Fruit fly (Drosophila melanogaster) whole organism, embryonic: ENCODE results near the gene dunk.

Source experiments
- CG10209 ChIP-seq: fragments of 200-800 bp; sonication (Bioruptor generic); optimal IDR thresholded peaks from 3 replicates; lab custom pipeline; 2017; ENCODE audit warnings: missing biosample characterization, mild to moderate bottlenecking, missing genetic modification characterization, missing genetic modification reagents
- CG1024 ChIP-seq: fragments of 200-800 bp; sonication (Bioruptor generic); IDR thresholded peaks from 2 replicates; pipeline ENCODE4 v1.3.6; 2022; ENCODE audit warnings: missing biosample characterization, missing genetic modification characterization
- CG11504 ChIP-seq: fragments of 200-800 bp; sonication (Bioruptor generic); optimal IDR thresholded peaks from 3 replicates; lab custom pipeline; 2019; ENCODE audit warnings: missing biosample characterization, mild to moderate bottlenecking, missing genetic modification characterization, moderate library complexity
- CG11723 ChIP-seq: fragments of 200-800 bp; sonication (Bioruptor generic); optimal IDR thresholded peaks from 2 replicates; lab custom pipeline; 2017; ENCODE audit warnings: missing biosample characterization, mild to moderate bottlenecking, missing genetic modification characterization
- CG13624 ChIP-seq: fragments of 200-800 bp; sonication (Bioruptor generic); optimal IDR thresholded peaks from 2 replicates; lab custom pipeline; 2016; ENCODE audit warnings: missing biosample characterization, missing genetic modification characterization
- CG13894 ChIP-seq: fragments of 200-800 bp; sonication (Bioruptor generic); optimal IDR thresholded peaks from 3 replicates; lab custom pipeline; 2018; ENCODE audit warnings: missing biosample characterization, mild to moderate bottlenecking, missing genetic modification characterization, moderate library complexity
- CG14860 ChIP-seq: fragments of 200-800 bp; sonication (Bioruptor generic); IDR thresholded peaks from 3 replicates; pipeline ENCODE4 v1.3.6; 2022; ENCODE audit warnings: missing biosample characterization, missing genetic modification characterization; ENCODE audit not compliant: partially characterized antibody
- CG15011 ChIP-seq: fragments of 200-800 bp; sonication (Bioruptor generic); optimal IDR thresholded peaks from 3 replicates; lab custom pipeline; 2018; ENCODE audit warnings: missing biosample characterization, mild to moderate bottlenecking, missing genetic modification characterization
- CG15696 ChIP-seq: fragments of 200-800 bp; sonication (Bioruptor generic); optimal IDR thresholded peaks from 2 replicates; lab custom pipeline; 2019; ENCODE audit warnings: missing biosample characterization, mild to moderate bottlenecking, missing genetic modification characterization, moderate library complexity
- CG1602 ChIP-seq: fragments of 200-800 bp; sonication (Bioruptor generic); optimal IDR thresholded peaks from 3 replicates; lab custom pipeline; 2016; ENCODE audit warnings: missing biosample characterization, missing genetic modification characterization
- CG18599 ChIP-seq: fragments of 200-800 bp; sonication (Bioruptor generic); optimal IDR thresholded peaks from 3 replicates; lab custom pipeline; 2017; ENCODE audit warnings: missing biosample characterization, missing genetic modification characterization, mild to moderate bottlenecking, moderate library complexity, missing genetic modification reagents
- CG18619 ChIP-seq: fragments of 200-800 bp; sonication (Bioruptor generic); optimal IDR thresholded peaks from 3 replicates; lab custom pipeline; 2017; ENCODE audit warnings: missing biosample characterization, mild to moderate bottlenecking, missing genetic modification characterization
- CG30431 ChIP-seq: fragments of 200-800 bp; sonication (Bioruptor generic); optimal IDR thresholded peaks from 2 replicates; lab custom pipeline; 2017; ENCODE audit warnings: missing biosample characterization, missing genetic modification characterization
- CG31365 ChIP-seq: fragments of 200-800 bp; sonication (Bioruptor generic); optimal IDR thresholded peaks from 2 replicates; lab custom pipeline; 2018; ENCODE audit warnings: missing biosample characterization, mild to moderate bottlenecking, missing genetic modification characterization
- CG32767 ChIP-seq: fragments of 200-800 bp; sonication (Bioruptor generic); IDR thresholded peaks from 2 replicates; pipeline ENCODE4 v1.3.6; 2022; ENCODE audit warnings: missing biosample characterization, missing genetic modification characterization
- CG33557 ChIP-seq: fragments of 200-800 bp; sonication (Bioruptor generic); optimal IDR thresholded peaks from 2 replicates; lab custom pipeline; 2019; ENCODE audit warnings: missing biosample characterization, mild to moderate bottlenecking, missing genetic modification characterization, moderate library complexity
- CG8281 ChIP-seq: fragments of 200-800 bp; sonication (Bioruptor generic); optimal IDR thresholded peaks from 2 replicates; lab custom pipeline; 2018; ENCODE audit warnings: missing biosample characterization, mild to moderate bottlenecking, missing genetic modification characterization, moderate library complexity
- CG8359 ChIP-seq: fragments of 200-800 bp; sonication (Bioruptor generic); optimal IDR thresholded peaks from 2 replicates; lab custom pipeline; 2017; ENCODE audit warnings: missing biosample characterization, mild to moderate bottlenecking, missing genetic modification characterization, borderline replicate concordance
- CG9437 ChIP-seq: fragments of 200-800 bp; sonication (Bioruptor generic); optimal IDR thresholded peaks from 2 replicates; lab custom pipeline; 2018; ENCODE audit warnings: missing biosample characterization, mild to moderate bottlenecking, missing genetic modification characterization
- CG9797 ChIP-seq: fragments of 200-800 bp; sonication (Bioruptor generic); optimal IDR thresholded peaks from 3 replicates; lab custom pipeline; 2018; ENCODE audit warnings: missing biosample characterization, mild to moderate bottlenecking, missing genetic modification characterization
- CTCF ChIP-seq: fragments of 200-800 bp; sonication (Bioruptor generic); optimal IDR thresholded peaks from 2 replicates; lab custom pipeline; 2017; ENCODE audit warnings: missing biosample characterization, mild to moderate bottlenecking, missing genetic modification characterization, moderate library complexity
- Doc3 ChIP-seq: fragments of 200-800 bp; sonication (Bioruptor generic); IDR thresholded peaks from 3 replicates; pipeline ENCODE4 v1.3.6; 2022; ENCODE audit warnings: missing biosample characterization, missing genetic modification characterization; ENCODE audit not compliant: partially characterized antibody
- Fer3 ChIP-seq: fragments of 200-800 bp; sonication (Bioruptor generic); optimal IDR thresholded peaks from 2 replicates; lab custom pipeline; 2018; ENCODE audit warnings: missing biosample characterization, mild to moderate bottlenecking, missing genetic modification characterization, moderate library complexity
- HLH3B ChIP-seq: fragments of 200-800 bp; sonication (Bioruptor generic); IDR thresholded peaks from 2 replicates; pipeline ENCODE4 v1.3.6; 2022; ENCODE audit warnings: missing biosample characterization, missing genetic modification characterization
- Hey ChIP-seq: fragments of 200-800 bp; sonication (Bioruptor generic); optimal IDR thresholded peaks from 3 replicates; lab custom pipeline; 2018; ENCODE audit warnings: missing biosample characterization, mild to moderate bottlenecking, missing genetic modification characterization
- Hr3 ChIP-seq: fragments of 200-800 bp; sonication (Bioruptor generic); optimal IDR thresholded peaks from 3 replicates; lab custom pipeline; 2016; ENCODE audit warnings: missing biosample characterization, missing genetic modification characterization
- Vsx1 ChIP-seq: fragments of 200-800 bp; sonication (Bioruptor generic); optimal IDR thresholded peaks from 2 replicates; lab custom pipeline; 2017; ENCODE audit warnings: missing biosample characterization, mild to moderate bottlenecking, missing genetic modification characterization, missing genetic modification reagents
- ab ChIP-seq: fragments of 200-800 bp; sonication (Bioruptor generic); optimal IDR thresholded peaks from 2 replicates; lab custom pipeline; 2016; ENCODE audit warnings: missing biosample characterization, missing genetic modification characterization
- bsh ChIP-seq, 2 experiments: fragments of 200-800 bp; sonication (Bioruptor generic); optimal IDR thresholded peaks; 2 replicates each; lab custom pipeline; 2017 to 2018; ENCODE audit warnings: mild to moderate bottlenecking in 2 of 2, missing biosample characterization in 2 of 2, missing genetic modification characterization in 2 of 2, moderate library complexity in 1 of 2
- chif ChIP-seq, 2 experiments: fragments of 200-800 bp; sonication (Bioruptor generic); optimal IDR thresholded peaks; 3 replicates each; lab custom pipeline; 2016; ENCODE audit warnings: missing biosample characterization in 2 of 2, missing genetic modification characterization in 2 of 2
- dati ChIP-seq: fragments of 200-800 bp; sonication (Bioruptor generic); IDR thresholded peaks from 2 replicates; pipeline ENCODE4 v1.3.6; 2022; ENCODE audit warnings: missing biosample characterization, missing genetic modification characterization
- dimm ChIP-seq: fragments of 200-800 bp; sonication (Bioruptor generic); IDR thresholded peaks from 2 replicates; pipeline ENCODE4 v1.3.6; 2022; ENCODE audit warnings: missing biosample characterization, missing genetic modification characterization
- esg ChIP-seq: fragments of 200-800 bp; sonication (Bioruptor generic); conservative IDR thresholded peaks from 2 replicates; pipeline ENCODE4 v1.3.6; 2022; ENCODE audit warnings: missing biosample characterization, missing genetic modification characterization
- ftz-f1 ChIP-seq: fragments of 200-800 bp; sonication (Bioruptor generic); optimal IDR thresholded peaks from 2 replicates; lab custom pipeline; 2016; ENCODE audit warnings: missing biosample characterization, missing genetic modification characterization
- gcm2 ChIP-seq: fragments of 200-800 bp; sonication (Bioruptor generic); optimal IDR thresholded peaks from 2 replicates; lab custom pipeline; 2016; ENCODE audit warnings: missing biosample characterization, missing genetic modification characterization
- ind ChIP-seq: fragments of 200-800 bp; sonication (Bioruptor generic); optimal IDR thresholded peaks from 3 replicates; lab custom pipeline; 2016; ENCODE audit warnings: missing biosample characterization, missing genetic modification characterization
- inv ChIP-seq: fragments of 200-800 bp; sonication (Bioruptor generic); IDR thresholded peaks from 2 replicates; pipeline ENCODE4 v1.3.6; 2022; ENCODE audit warnings: missing biosample characterization, missing genetic modification characterization; ENCODE audit not compliant: partially characterized antibody
- jing ChIP-seq: fragments of 200-800 bp; sonication (Bioruptor generic); optimal IDR thresholded peaks from 2 replicates; lab custom pipeline; 2018; ENCODE audit warnings: missing biosample characterization, mild to moderate bottlenecking, missing genetic modification characterization
- jumu ChIP-seq: fragments of 200-800 bp; sonication (Bioruptor generic); optimal IDR thresholded peaks from 3 replicates; lab custom pipeline; 2016; ENCODE audit warnings: missing biosample characterization, missing genetic modification characterization
- maf-S ChIP-seq: fragments of 200-800 bp; sonication (Bioruptor generic); optimal IDR thresholded peaks from 2 replicates; lab custom pipeline; 2016; ENCODE audit warnings: missing biosample characterization, missing genetic modification characterization
- prd ChIP-seq, 3 experiments: fragments of >200 bp in 2 of 3; fragments of 200-800 bp in 1 of 3; sonication (Bioruptor generic) in 1 of 3; optimal IDR thresholded peaks in 2 of 3; IDR thresholded peaks in 1 of 3; 2 replicates in 2 of 3; 3 replicates in 1 of 3; pipeline versions ENCODE4 v1.3.6 to Lab custom; 2017 to 2022; ENCODE audit warnings: missing biosample characterization in 1 of 3, missing genetic modification characterization in 1 of 3
- pzg ChIP-seq: fragments of 200-800 bp; sonication (Bioruptor generic); optimal IDR thresholded peaks from 3 replicates; lab custom pipeline; 2018; ENCODE audit warnings: missing biosample characterization, mild to moderate bottlenecking, missing genetic modification characterization, moderate library complexity
- sc ChIP-seq, 3 experiments: fragments of >200 bp in 2 of 3; fragments of 200-800 bp in 1 of 3; sonication (Bioruptor generic) in 1 of 3; optimal IDR thresholded peaks; 2 replicates in 2 of 3; 3 replicates in 1 of 3; lab custom pipeline; 2017; ENCODE audit warnings: mild to moderate bottlenecking in 1 of 3, missing biosample characterization in 1 of 3, missing genetic modification characterization in 1 of 3, missing genetic modification reagents in 1 of 3
- shn ChIP-seq: fragments of 200-800 bp; sonication (Bioruptor generic); optimal IDR thresholded peaks from 3 replicates; lab custom pipeline; 2016; ENCODE audit warnings: missing biosample characterization, missing genetic modification characterization
- sim ChIP-seq: fragments of 200-800 bp; sonication (Bioruptor generic); IDR thresholded peaks from 2 replicates; pipeline ENCODE4 v1.3.6; 2022; ENCODE audit warnings: missing biosample characterization, missing genetic modification characterization
- sima ChIP-seq: fragments of 200-800 bp; sonication (Bioruptor generic); optimal IDR thresholded peaks from 2 replicates; lab custom pipeline; 2016; ENCODE audit warnings: missing biosample characterization, missing genetic modification characterization
- slou ChIP-seq: fragments of 200-800 bp; sonication (Bioruptor generic); optimal IDR thresholded peaks from 3 replicates; lab custom pipeline; 2016; ENCODE audit warnings: missing biosample characterization, missing genetic modification characterization
- ssp ChIP-seq: fragments of 200-800 bp; sonication (Bioruptor generic); IDR thresholded peaks from 2 replicates; pipeline ENCODE4 v1.3.6; 2022; ENCODE audit warnings: missing biosample characterization, missing genetic modification characterization
- vfl ChIP-seq: fragments of 200-800 bp; sonication (Bioruptor generic); optimal IDR thresholded peaks from 2 replicates; lab custom pipeline; 2016; ENCODE audit warnings: missing biosample characterization, missing genetic modification characterization
- z ChIP-seq: fragments of 200-800 bp; sonication (Bioruptor generic); IDR thresholded peaks from 3 replicates; pipeline ENCODE4 v1.3.6; 2022; ENCODE audit warnings: missing biosample characterization, missing genetic modification characterization

dunk gene

DNA sequence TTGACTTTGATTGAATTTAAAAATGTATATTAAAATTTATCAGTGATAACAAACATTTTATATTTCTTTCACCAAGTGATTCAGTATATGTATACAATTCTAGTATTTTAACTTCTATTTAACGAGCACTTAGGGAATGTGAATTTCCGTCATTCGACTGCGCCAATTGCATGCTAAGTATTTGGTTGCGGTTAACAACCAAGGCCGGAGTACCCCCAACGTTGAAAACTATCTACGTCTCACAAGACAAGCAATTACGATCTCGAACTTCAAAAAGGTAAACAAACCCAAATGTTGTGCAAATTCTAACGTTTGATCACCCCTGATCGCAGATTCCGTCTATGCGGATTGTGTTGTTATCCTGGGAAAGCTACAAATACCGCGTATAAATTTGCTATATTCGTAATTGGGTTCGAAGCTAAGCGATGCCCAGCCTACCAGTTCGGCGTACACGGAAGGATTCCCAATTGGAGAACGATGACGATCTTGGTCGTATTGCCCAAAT lies 20.2 kb upstream of the dunk start, which contains the start of gene CG42748 (continued):
- TF ChIP-seq CG8281, result no peak
- peak; percentile 77 for TF ChIP-seq CG11723 (GFP tag; lab: Kevin White, UChicago)
- TF ChIP-seq CG18619 (GFP tag; lab: Kevin White, UChicago), result no peak
- no peak for TF ChIP-seq chif (GFP tag; optimal IDR thresholded peaks at IDR 0.05; lab: Kevin White, UChicago)
- no peak for TF ChIP-seq dimm (GFP tag; lab: Robert Waterston, UW)
- no peak for TF ChIP-seq CG18599 (GFP tag; lab: Kevin White, UChicago)
- TF ChIP-seq gcm2 (GFP tag; lab: Kevin White, UChicago), result no peak
- TF ChIP-seq CG13624 (GFP tag; lab: Kevin White, UChicago), result no peak
- TF ChIP-seq ftz-f1, result no peak
- TF ChIP-seq sim (GFP tag; lab: Robert Waterston, UW), result no peak
- TF ChIP-seq jumu (GFP tag; lab: Kevin White, UChicago), result no peak
- peak; percentile 52 for TF ChIP-seq pzg (GFP tag; lab: Kevin White, UChicago)
- peak; percentile 28 for TF ChIP-seq ind (GFP tag; lab: Kevin White, UChicago)
- no peak for TF ChIP-seq sima
- TF ChIP-seq z (GFP tag; lab: Robert Waterston, UW), result no peak
- no peak for TF ChIP-seq slou (GFP tag; lab: Kevin White, UChicago)
- TF ChIP-seq CG13894 (tag; lab: Kevin White, UChicago), result peak; percentile 42
- TF ChIP-seq Vsx1 (GFP tag; lab: Kevin White, UChicago), result no peak
- no peak for TF ChIP-seq CG32767 (GFP tag; lab: Robert Waterston, UW)
- no peak for TF ChIP-seq CG31365 (tag; lab: Kevin White, UChicago)
- TF ChIP-seq CG14860 (GFP tag; lab: Robert Waterston, UW), result 0 out of 3 replicates have a peak, but pooled peaks have one; percentile 42
- no peak for TF ChIP-seq esg (GFP tag; lab: Robert Waterston, UW)
- TF ChIP-seq ab (GFP tag; lab: Kevin White, UChicago), result no peak
- TF ChIP-seq dati (GFP tag; lab: Robert Waterston, UW), result no peak
- no peak for TF ChIP-seq CG30431 (GFP tag; lab: Kevin White, UChicago)
- TF ChIP-seq sc (optimal IDR thresholded peaks at IDR 0.05; lab: Kevin White, UChicago), result no peak
- no peak for TF ChIP-seq sc (GFP tag; optimal IDR thresholded peaks at IDR 0.05; lab: Kevin White, UChicago)
- TF ChIP-seq bsh (GFP tag; optimal IDR thresholded peaks at IDR 0.05; lab: Kevin White, UChicago), result no peak
- TF ChIP-seq Hey (tag; lab: Kevin White, UChicago), result no peak
- no peak for TF ChIP-seq CG10209 (GFP tag; lab: Kevin White, UChicago)
- TF ChIP-seq CG1024 (GFP tag; lab: Robert Waterston, UW), result peak; percentile 90
- no peak for TF ChIP-seq CG11504
- no peak for TF ChIP-seq CG1602 (GFP tag; lab: Kevin White, UChicago)
- TF ChIP-seq Doc3, result no peak
- no peak for TF ChIP-seq CG33557 (GFP tag; lab: Kevin White, UChicago)
- TF ChIP-seq CTCF (GFP tag; lab: Kevin White, UChicago), result no peak
- TF ChIP-seq Hr3, result no peak
- no peak for TF ChIP-seq HLH3B
- no peak for TF ChIP-seq inv
- TF ChIP-seq prd (optimal IDR thresholded peaks at IDR 0.05; lab: Kevin White, UChicago), result no peak
- no peak; the same call in 2 of the 3 replicates for TF ChIP-seq prd (GFP tag; IDR thresholded peaks at IDR 0.05; lab: Robert Waterston, UW)
- TF ChIP-seq vfl (GFP tag; lab: Kevin White, UChicago), result no peak
- no peak for TF ChIP-seq CG9437 (GFP tag; lab: Kevin White, UChicago)
- TF ChIP-seq CG15011, result no peak
- no peak for TF ChIP-seq Fer3 (tag; lab: Kevin White, UChicago)
- peak; percentile 25 for TF ChIP-seq CG15696 (tag; lab: Kevin White, UChicago)
- TF ChIP-seq CG8359 (GFP tag; lab: Kevin White, UChicago), result no peak
- peak; percentile 5 for TF ChIP-seq shn (GFP tag; lab: Kevin White, UChicago)
- peak; percentile 89 for TF ChIP-seq ssp (GFP tag; lab: Robert Waterston, UW)
- no peak for TF ChIP-seq maf-S (GFP tag; lab: Kevin White, UChicago)
- no peak for TF ChIP-seq CG9797
- no peak for TF ChIP-seq jing (GFP tag; lab: Kevin White, UChicago)
